Fruit fly (Drosophila melanogaster) whole organism, embryonic: ENCODE data around the gene CG31102.
A peak's percentile ranks its signal among the peaks of the same experiment; 100 is the strongest.

ENCODE experiments used
- Bteb2 ChIP-seq: fragments of 200-800 bp; sonication (Bioruptor generic); optimal IDR thresholded peaks from 2 replicates; lab custom pipeline; 2016; ENCODE audit warnings: missing biosample characterization, missing genetic modification characterization
- CG10462 ChIP-seq: fragments of 200-800 bp; sonication (Bioruptor generic); optimal IDR thresholded peaks from 2 replicates; lab custom pipeline; 2016; ENCODE audit warnings: missing biosample characterization, missing genetic modification characterization
- CG10543 ChIP-seq: fragments of 200-800 bp; sonication (Bioruptor generic); optimal IDR thresholded peaks from 3 replicates; lab custom pipeline; 2017; ENCODE audit warnings: missing biosample characterization, mild to moderate bottlenecking, missing genetic modification characterization, moderate library complexity
- CG11247 ChIP-seq: fragments of 200-800 bp; sonication (Bioruptor generic); IDR thresholded peaks from 2 replicates; pipeline ENCODE4 v1.3.6; 2022; ENCODE audit warnings: missing biosample characterization, missing genetic modification characterization
- CG12744 ChIP-seq: fragments of 200-800 bp; sonication (Bioruptor generic); optimal IDR thresholded peaks from 2 replicates; lab custom pipeline; 2016; ENCODE audit warnings: missing biosample characterization, missing genetic modification characterization
- CG12942 ChIP-seq: fragments of 200-800 bp; sonication (Bioruptor generic); optimal IDR thresholded peaks from 3 replicates; lab custom pipeline; 2016; ENCODE audit warnings: missing biosample characterization, missing genetic modification characterization
- CG13123 ChIP-seq: fragments of 200-800 bp; sonication (Bioruptor generic); optimal IDR thresholded peaks from 2 replicates; lab custom pipeline; 2016; ENCODE audit warnings: missing biosample characterization, missing genetic modification characterization
- CG13775 ChIP-seq: fragments of 200-800 bp; sonication (Bioruptor generic); optimal IDR thresholded peaks from 3 replicates; lab custom pipeline; 2017; ENCODE audit warnings: missing biosample characterization, mild to moderate bottlenecking, missing genetic modification characterization
- CG15011 ChIP-seq: fragments of 200-800 bp; sonication (Bioruptor generic); optimal IDR thresholded peaks from 3 replicates; lab custom pipeline; 2018; ENCODE audit warnings: missing biosample characterization, mild to moderate bottlenecking, missing genetic modification characterization
- CG1602 ChIP-seq: fragments of 200-800 bp; sonication (Bioruptor generic); optimal IDR thresholded peaks from 3 replicates; lab custom pipeline; 2016; ENCODE audit warnings: missing biosample characterization, missing genetic modification characterization
- CG2116 ChIP-seq: fragments of 200-800 bp; sonication (Bioruptor generic); optimal IDR thresholded peaks from 3 replicates; lab custom pipeline; 2018; ENCODE audit warnings: missing biosample characterization, mild to moderate bottlenecking, missing genetic modification characterization
- CG31365 ChIP-seq: fragments of 200-800 bp; sonication (Bioruptor generic); optimal IDR thresholded peaks from 2 replicates; lab custom pipeline; 2018; ENCODE audit warnings: missing biosample characterization, mild to moderate bottlenecking, missing genetic modification characterization
- CG3163 ChIP-seq: fragments of 200-800 bp; sonication (Bioruptor generic); optimal IDR thresholded peaks from 3 replicates; lab custom pipeline; 2016; ENCODE audit warnings: missing biosample characterization, missing genetic modification characterization
- CG3281 ChIP-seq: fragments of 200-800 bp; sonication (Bioruptor generic); optimal IDR thresholded peaks from 3 replicates; lab custom pipeline; 2017; ENCODE audit warnings: missing biosample characterization, mild to moderate bottlenecking, missing genetic modification characterization
- CG33213 ChIP-seq: fragments of 200-800 bp; sonication (Bioruptor generic); optimal IDR thresholded peaks from 3 replicates; lab custom pipeline; 2016; ENCODE audit warnings: missing biosample characterization, missing genetic modification characterization
- CG3407 ChIP-seq: fragments of 200-800 bp; sonication (Bioruptor generic); optimal IDR thresholded peaks from 2 replicates; lab custom pipeline; 2018; ENCODE audit warnings: missing biosample characterization, mild to moderate bottlenecking, missing genetic modification characterization
- CG34224 ChIP-seq: fragments of 200-800 bp; sonication (Bioruptor generic); IDR thresholded peaks from 3 replicates; pipeline ENCODE4 v1.3.6; 2022; ENCODE audit warnings: missing biosample characterization, missing genetic modification characterization; ENCODE audit not compliant: partially characterized antibody
- CG3726 ChIP-seq: fragments of 200-800 bp; sonication (Bioruptor generic); IDR thresholded peaks from 3 replicates; pipeline ENCODE4, ENCODE4 v1.3.6; 2022; ENCODE audit warnings: missing biosample characterization, missing genetic modification characterization
- CG4360 ChIP-seq: fragments of 200-800 bp; sonication (Bioruptor generic); IDR thresholded peaks from 2 replicates; pipeline ENCODE4 v1.3.6; 2022; ENCODE audit warnings: missing biosample characterization, missing genetic modification characterization
- CG4404 ChIP-seq: fragments of 200-800 bp; sonication (Bioruptor generic); IDR thresholded peaks from 2 replicates; pipeline ENCODE4 v1.3.6; 2022; ENCODE audit warnings: missing biosample characterization, missing genetic modification characterization
- CG6765 ChIP-seq: fragments of 200-800 bp; sonication (Bioruptor generic); optimal IDR thresholded peaks from 3 replicates; lab custom pipeline; 2017; ENCODE audit warnings: missing biosample characterization, mild to moderate bottlenecking, missing genetic modification characterization
- CG6854 ChIP-seq: fragments of 200-800 bp; sonication (Bioruptor generic); optimal IDR thresholded peaks from 3 replicates; lab custom pipeline; 2017; ENCODE audit warnings: missing biosample characterization, mild to moderate bottlenecking, missing genetic modification characterization
- CG7357 ChIP-seq: fragments of 200-800 bp; sonication (Bioruptor generic); IDR thresholded peaks from 3 replicates; pipeline ENCODE4 v1.3.6; 2022; ENCODE audit warnings: missing biosample characterization, missing genetic modification characterization
- CG7928 ChIP-seq: fragments of 200-800 bp; sonication (Bioruptor generic); optimal IDR thresholded peaks from 2 replicates; lab custom pipeline; 2017; ENCODE audit warnings: missing biosample characterization, mild to moderate bottlenecking, missing genetic modification characterization
- CG8089 ChIP-seq: fragments of 200-800 bp; sonication (Bioruptor generic); optimal IDR thresholded peaks from 3 replicates; lab custom pipeline; 2016; ENCODE audit warnings: missing biosample characterization, missing genetic modification characterization
- CG8290 ChIP-seq, 3 experiments: fragments of 200-800 bp; sonication (Bioruptor generic); optimal IDR thresholded peaks; 2 replicates each; lab custom pipeline; 2016 to 2019; ENCODE audit warnings: missing biosample characterization in 3 of 3, missing genetic modification characterization in 3 of 3, mild to moderate bottlenecking in 2 of 3, moderate library complexity in 1 of 3
- Camta ChIP-seq: fragments of 200-800 bp; sonication (Bioruptor generic); optimal IDR thresholded peaks from 2 replicates; lab custom pipeline; 2016; ENCODE audit warnings: missing biosample characterization, missing genetic modification characterization
- Dfd ChIP-seq, 2 experiments: fragments of >200 bp; optimal IDR thresholded peaks; 2 replicates each; lab custom pipeline; 2017; ENCODE audit warnings: missing biosample characterization in 2 of 2, missing genetic modification characterization in 2 of 2
- Drgx ChIP-seq: fragments of 200-800 bp; sonication (Bioruptor generic); IDR thresholded peaks from 2 replicates; pipeline ENCODE4 v1.3.6; 2022; ENCODE audit warnings: missing biosample characterization, missing genetic modification characterization
- E2f1 ChIP-seq: fragments of 200-800 bp; sonication (Bioruptor generic); IDR thresholded peaks from 2 replicates; pipeline ENCODE4 v1.3.6; 2022; ENCODE audit warnings: missing biosample characterization, missing genetic modification characterization
- Ets65A ChIP-seq: fragments of 200-800 bp; sonication (Bioruptor generic); peaks from one replicate; lab custom pipeline; 2016; ENCODE audit warnings: missing biosample characterization, missing genetic modification characterization
- Ets97D ChIP-seq: fragments of 200-800 bp; sonication (Bioruptor generic); optimal IDR thresholded peaks from 3 replicates; lab custom pipeline; 2016; ENCODE audit warnings: missing biosample characterization, missing genetic modification characterization
- HLH3B ChIP-seq: fragments of 200-800 bp; sonication (Bioruptor generic); IDR thresholded peaks from 2 replicates; pipeline ENCODE4 v1.3.6; 2022; ENCODE audit warnings: missing biosample characterization, missing genetic modification characterization
- Hr51 ChIP-seq, 2 experiments: fragments of 200-800 bp; sonication (Bioruptor generic); optimal IDR thresholded peaks; 2 replicates in 1 of 2; 3 replicates in 1 of 2; lab custom pipeline; 2016 to 2018; ENCODE audit warnings: missing biosample characterization in 2 of 2, missing genetic modification characterization in 2 of 2, mild to moderate bottlenecking in 1 of 2, moderate library complexity in 1 of 2
- Nf-YA ChIP-seq: fragments of 200-800 bp; sonication (Bioruptor generic); IDR thresholded peaks from 2 replicates; pipeline ENCODE4 v1.3.6; 2022; ENCODE audit warnings: missing biosample characterization, missing genetic modification characterization
- Oaz ChIP-seq: fragments of 200-800 bp; sonication (Bioruptor generic); IDR thresholded peaks from 2 replicates; pipeline ENCODE4 v1.3.6; 2022; ENCODE audit warnings: missing biosample characterization, missing genetic modification characterization
- Oli ChIP-seq: fragments of 200-800 bp; sonication (Bioruptor generic); optimal IDR thresholded peaks from 2 replicates; lab custom pipeline; 2018; ENCODE audit warnings: missing biosample characterization, mild to moderate bottlenecking, missing genetic modification characterization, moderate library complexity
- Stat92E ChIP-seq, 3 experiments: fragments of >200 bp in 2 of 3; fragments of 200-800 bp in 1 of 3; sonication (Bioruptor generic) in 1 of 3; optimal IDR thresholded peaks; 2 replicates each; lab custom pipeline; 2017 to 2019; ENCODE audit warnings: missing biosample characterization in 3 of 3, missing genetic modification characterization in 3 of 3, mild to moderate bottlenecking in 1 of 3, moderate library complexity in 1 of 3
- ato ChIP-seq: fragments of 200-800 bp; sonication (Bioruptor generic); IDR thresholded peaks from 2 replicates; pipeline ENCODE4 v1.3.6; 2022; ENCODE audit warnings: missing biosample characterization, missing genetic modification characterization; ENCODE audit not compliant: partially characterized antibody
- crp ChIP-seq, 2 experiments: fragments of 200-800 bp; sonication (Bioruptor generic); optimal IDR thresholded peaks; 2 replicates in 1 of 2; 3 replicates in 1 of 2; lab custom pipeline; 2017; ENCODE audit warnings: missing biosample characterization in 2 of 2, missing genetic modification characterization in 2 of 2, mild to moderate bottlenecking in 1 of 2, moderate library complexity in 1 of 2
- fd102C ChIP-seq: fragments of 200-800 bp; sonication (Bioruptor generic); optimal IDR thresholded peaks from 2 replicates; lab custom pipeline; 2018; ENCODE audit warnings: missing biosample characterization, mild to moderate bottlenecking, missing genetic modification characterization, moderate library complexity
- gro ChIP-seq: fragments of 200-800 bp; sonication (Bioruptor generic); optimal IDR thresholded peaks from 2 replicates; lab custom pipeline; 2016; ENCODE audit warnings: missing biosample characterization, missing genetic modification characterization
- h ChIP-seq: fragments of >200 bp; optimal IDR thresholded peaks from 2 replicates; lab custom pipeline; 2017
- lab ChIP-seq: fragments of 200-800 bp; sonication (Bioruptor generic); optimal IDR thresholded peaks from 3 replicates; lab custom pipeline; 2017; ENCODE audit warnings: missing biosample characterization, missing genetic modification characterization, mild to moderate bottlenecking, moderate library complexity, missing genetic modification reagents
- peb ChIP-seq: fragments of 200-800 bp; sonication (Bioruptor generic); IDR thresholded peaks from 2 replicates; pipeline ENCODE4 v1.3.6; 2022; ENCODE audit warnings: missing biosample characterization, missing genetic modification characterization
- pho ChIP-seq: fragments of 200-800 bp; sonication (Bioruptor generic); optimal IDR thresholded peaks from 2 replicates; lab custom pipeline; 2016; ENCODE audit warnings: missing biosample characterization, missing genetic modification characterization
- run ChIP-seq: fragments of 200-800 bp; sonication (Bioruptor generic); optimal IDR thresholded peaks from 3 replicates; lab custom pipeline; 2018; ENCODE audit warnings: missing biosample characterization, mild to moderate bottlenecking, missing genetic modification characterization
- salm ChIP-seq: fragments of 200-800 bp; sonication (Bioruptor generic); optimal IDR thresholded peaks from 2 replicates; lab custom pipeline; 2018; ENCODE audit warnings: missing biosample characterization, mild to moderate bottlenecking, missing genetic modification characterization
- sna ChIP-seq: fragments of 200-800 bp; sonication (Bioruptor generic); IDR thresholded peaks from 2 replicates; pipeline ENCODE4 v1.3.6; 2022; ENCODE audit warnings: missing biosample characterization, missing genetic modification characterization; ENCODE audit not compliant: partially characterized antibody
- tup ChIP-seq: fragments of 200-800 bp; sonication (Bioruptor generic); optimal IDR thresholded peaks from 2 replicates; lab custom pipeline; 2016; ENCODE audit warnings: missing biosample characterization, mild to moderate bottlenecking, missing genetic modification characterization, moderate library complexity
- unpg ChIP-seq: fragments of 200-800 bp; sonication (Bioruptor generic); optimal IDR thresholded peaks from 3 replicates; lab custom pipeline; 2018; ENCODE audit warnings: missing biosample characterization, mild to moderate bottlenecking, missing genetic modification characterization, moderate library complexity
- zen ChIP-seq: fragments of 200-800 bp; sonication (Bioruptor generic); optimal IDR thresholded peaks from 3 replicates; lab custom pipeline; 2018; ENCODE audit warnings: missing biosample characterization, mild to moderate bottlenecking, missing genetic modification characterization, moderate library complexity

CG31102 gene

dm6 chr3R:25275276-25275675 lies 20.1 kb downstream of the CG31102 start (continued):
- TF ChIP-seq CG1602 (no peak), CG7357 (GFP tag; lab: Robert Waterston, UW) (no peak), CG31365 (tag; lab: Kevin White, UChicago) (peak; percentile 10), salm (tag; lab: Kevin White, UChicago) (peak; percentile 10), CG13775 (no peak), CG8089 (no peak), crp (GFP tag; optimal IDR thresholded peaks at IDR 0.05; lab: Kevin White, UChicago) (no peak), lab (GFP tag; lab: Kevin White, UChicago) (peak; percentile 81), CG8290 (GFP tag; optimal IDR thresholded peaks at IDR 0.05; lab: Kevin White, UChicago) (no peak), CG8290 (tag; optimal IDR thresholded peaks at IDR 0.05; lab: Kevin White, UChicago) (no peak), CG2116 (GFP tag; lab: Kevin White, UChicago) (no peak), CG4360 (GFP tag; lab: Robert Waterston, UW) (no peak), unpg (peak; percentile 1), CG34224 (GFP tag; lab: Robert Waterston, UW) (no peak), E2f1 (GFP tag; lab: Robert Waterston, UW) (no peak), Ets97D (no peak), Ets65A (GFP tag; lab: Kevin White, UChicago) (peak; percentile 29), tup (GFP tag; lab: Kevin White, UChicago) (no peak), CG13123 (GFP tag; lab: Kevin White, UChicago) (no peak), CG12744 (GFP tag; lab: Kevin White, UChicago) (no peak), HLH3B (GFP tag; lab: Robert Waterston, UW) (no peak), ato (GFP tag; lab: Robert Waterston, UW) (no peak), Hr51 (GFP tag; optimal IDR thresholded peaks at IDR 0.05; lab: Kevin White, UChicago) (no peak), CG3281 (GFP tag; lab: Kevin White, UChicago) (peak; percentile 50), CG10543 (peak; percentile 48), zen (tag; lab: Kevin White, UChicago) (no peak), gro (GFP tag; lab: Kevin White, UChicago) (no peak), CG3163 (GFP tag; lab: Kevin White, UChicago) (no peak), CG6854 (GFP tag; lab: Kevin White, UChicago) (no peak), CG33213 (GFP tag; lab: Kevin White, UChicago) (no peak), peb (GFP tag; lab: Robert Waterston, UW) (no peak), Bteb2 (GFP tag; lab: Kevin White, UChicago) (no peak), pho (no peak), CG7928 (GFP tag; lab: Kevin White, UChicago) (no peak), h (lab: Kevin White, UChicago) (no peak), CG3726 (GFP tag; lab: Robert Waterston, UW) (no peak), run (tag; lab: Kevin White, UChicago) (no peak), sna (GFP tag; lab: Robert Waterston, UW) (no peak), fd102C (GFP tag; lab: Kevin White, UChicago) (no peak), Drgx (GFP tag; lab: Robert Waterston, UW) (no peak), Oli (tag; lab: Kevin White, UChicago) (no peak), CG15011 (no peak), CG10462 (no peak), Stat92E (GFP tag; optimal IDR thresholded peaks at IDR 0.05; lab: Kevin White, UChicago) (no peak), Nf-YA (GFP tag; lab: Robert Waterston, UW) (no peak), CG4404 (no peak), Camta (GFP tag; lab: Kevin White, UChicago) (no peak), Dfd (GFP tag; optimal IDR thresholded peaks at IDR 0.05; lab: Kevin White, UChicago) (no peak), CG11247 (GFP tag; lab: Robert Waterston, UW) (no peak), CG3407 (no peak), Oaz (GFP tag; lab: Robert Waterston, UW) (no peak), CG12942 (no peak), CG6765 (GFP tag; lab: Kevin White, UChicago) (peak; percentile 68)
